Worm (Caenorhabditis elegans): Measurements from ENCODE around the gene F52G3.7.

F52G3.7 gene

ce11 chrX:16994417-16994816 lies 30.7 kb downstream of the F52G3.7 start:
- no peak for TF ChIP-seq fkh-10 (GFP tag; optimal IDR thresholded peaks at IDR 0.05)
- no peak for TF ChIP-seq egl-5 (tag; optimal IDR thresholded peaks at IDR 0.05)
- no peak for TF ChIP-seq egl-27 (tag; optimal IDR thresholded peaks at IDR 0.05)
- peak; percentile 12 for TF ChIP-seq elt-2 (tag; optimal IDR thresholded peaks at IDR 0.05)
- peak; percentile 66 for TF ChIP-seq pha-4 (tag; optimal IDR thresholded peaks at IDR 0.05)
- no peak for TF ChIP-seq elt-3 (tag; optimal IDR thresholded peaks at IDR 0.05)

- TF ChIP-seq zag-1 (tag; optimal IDR thresholded peaks at IDR 0.05) (no peak), nhr-76 (tag; optimal IDR thresholded peaks at IDR 0.05) (no peak), nhr-77 (tag; optimal IDR thresholded peaks at IDR 0.05) (no peak), elt-2 (tag; optimal IDR thresholded peaks at IDR 0.05) (peak; percentile 12)
Measured at ce11 chrX:16995149-16995885, 31.6 kb downstream of the F52G3.7 start.

- no peak for TF ChIP-seq nhr-25 (tag; optimal IDR thresholded peaks at IDR 0.05)
- peak; percentile 74 for TF ChIP-seq pha-4 (tag; optimal IDR thresholded peaks at IDR 0.05)
- TF ChIP-seq ceh-9 (tag; optimal IDR thresholded peaks at IDR 0.05): no peak
- TF ChIP-seq pqm-1 (tag; optimal IDR thresholded peaks at IDR 0.05): peak; percentile 63
- no peak for TF ChIP-seq elt-3 (tag; optimal IDR thresholded peaks at IDR 0.05)
- TF ChIP-seq elt-2 (tag; optimal IDR thresholded peaks at IDR 0.05): peak; percentile 70
Measured at ce11 chrX:16995886-16996283, 32.2 kb downstream of the F52G3.7 start.

- TF ChIP-seq nhr-25 (tag; optimal IDR thresholded peaks at IDR 0.05): peak; percentile 67
- TF ChIP-seq aly-2 (tag; optimal IDR thresholded peaks at IDR 0.05): no peak
- no peak for TF ChIP-seq fkh-2 (tag; optimal IDR thresholded peaks at IDR 0.05)
Measured at ce11 chrX:16998003-16998402, 34.3 kb downstream of the F52G3.7 start.

ce11 chrX:16998981-16999380 lies 35.3 kb downstream of the F52G3.7 start:
- no peak for TF ChIP-seq snpc-4 (tag; optimal IDR thresholded peaks at IDR 0.05)
- no peak for TF ChIP-seq skn-1 (tag; optimal IDR thresholded peaks at IDR 0.05)
- TF ChIP-seq nhr-25 (tag; optimal IDR thresholded peaks at IDR 0.05): no peak
- TF ChIP-seq lin-39 (tag; optimal IDR thresholded peaks at IDR 0.05): peak; percentile 12
- TF ChIP-seq nfya-1 (tag; optimal IDR thresholded peaks at IDR 0.05; ENCODE audit: insufficient read depth): peak; percentile 74

ce11 chrX:16999649-17000048 lies 35.9 kb downstream of the F52G3.7 start:
- peak; percentile 76 for TF ChIP-seq lin-39 (tag; optimal IDR thresholded peaks at IDR 0.05)
- no peak for TF ChIP-seq nfya-1 (tag; optimal IDR thresholded peaks at IDR 0.05; ENCODE audit: insufficient read depth)
- TF ChIP-seq hmg-11 (tag; optimal IDR thresholded peaks at IDR 0.05): peak; percentile 10

ce11 chrX:17002149-17002548 lies 38.4 kb downstream of the F52G3.7 start:
- TF ChIP-seq ceh-9 (tag; optimal IDR thresholded peaks at IDR 0.05) (no peak), egl-5 (tag; optimal IDR thresholded peaks at IDR 0.05) (peak; percentile 36), hmg-11 (tag; optimal IDR thresholded peaks at IDR 0.05) (no peak), lin-39 (tag; optimal IDR thresholded peaks at IDR 0.05) (peak; percentile 1), nfya-1 (tag; optimal IDR thresholded peaks at IDR 0.05; ENCODE audit: insufficient read depth) (peak; percentile 51), nhr-12 (tag; optimal IDR thresholded peaks at IDR 0.05) (no peak), sea-2 (GFP tag; optimal IDR thresholded peaks at IDR 0.05) (no peak), daf-12 (tag; optimal IDR thresholded peaks at IDR 0.05) (no peak), snpc-4 (tag; optimal IDR thresholded peaks at IDR 0.05) (no peak), eor-1 (tag; optimal IDR thresholded peaks at IDR 0.05) (no peak), elt-1 (tag; optimal IDR thresholded peaks at IDR 0.05) (no peak), egl-27 (tag; optimal IDR thresholded peaks at IDR 0.05) (no peak), lin-15B (tag; optimal IDR thresholded peaks at IDR 0.05) (no peak)

- peak; percentile 18 for TF ChIP-seq lin-39 (tag; optimal IDR thresholded peaks at IDR 0.05)
- TF ChIP-seq fkh-2 (tag; optimal IDR thresholded peaks at IDR 0.05): no peak
- peak; percentile 27 for TF ChIP-seq unc-62 (GFP tag; optimal IDR thresholded peaks at IDR 0.05)
- peak; percentile 87 for TF ChIP-seq egl-5 (tag; optimal IDR thresholded peaks at IDR 0.05)
- peak; percentile 40 for TF ChIP-seq nfya-1 (tag; optimal IDR thresholded peaks at IDR 0.05; ENCODE audit: insufficient read depth)
Measured at ce11 chrX:17003473-17004123, 39.9 kb downstream of the F52G3.7 start.
